Worm (Caenorhabditis elegans) whole organism, midembryonic: Measurements from ENCODE around the gene T27E4.7.

Experiments used
- T22C8.4 ChIP-seq: fragments of 200-800 bp; sonication (Bioruptor generic); IDR thresholded peaks from 2 replicates; pipeline ENCODE4 v1.3.6; 2022; ENCODE audit warnings: missing genetic modification characterization, missing compliant biosample characterization
- cog-1 ChIP-seq: sonication (generic microtip); optimal IDR thresholded peaks from 2 replicates; lab custom pipeline; 2016; ENCODE audit warnings: missing genetic modification characterization, missing compliant biosample characterization
- flt-1 ChIP-seq: fragments of 200-800 bp; sonication (Bioruptor generic); IDR thresholded peaks from 2 replicates; pipeline ENCODE4 v1.3.6; 2022; ENCODE audit warnings: missing genetic modification characterization, missing compliant biosample characterization
- klf-2 ChIP-seq: fragments of 200-800 bp; sonication (Bioruptor generic); conservative IDR thresholded peaks from 2 replicates; pipeline ENCODE4 v1.3.6; 2022; ENCODE audit warnings: missing genetic modification reagents, missing genetic modification characterization, missing compliant biosample characterization
- med-1 ChIP-seq: sonication (generic microtip); optimal IDR thresholded peaks from 2 replicates; lab custom pipeline; 2017; ENCODE audit warnings: missing genetic modification characterization, mild to moderate bottlenecking, missing compliant biosample characterization, antibody characterized with exemption, missing genetic modification reagents; ENCODE audit not compliant: insufficient read depth
- ref-1 ChIP-seq: fragments of 200-800 bp; sonication (Bioruptor generic); conservative IDR thresholded peaks from 2 replicates; pipeline ENCODE4 v1.3.6; 2022; ENCODE audit warnings: missing genetic modification reagents, missing genetic modification characterization, missing compliant biosample characterization
- tab-1 ChIP-seq: fragments of 200-800 bp; sonication (Bioruptor generic); IDR thresholded peaks from 2 replicates; pipeline ENCODE4 v1.3.6; 2022; ENCODE audit warnings: missing genetic modification characterization, missing compliant biosample characterization
- ztf-23 ChIP-seq: fragments of 200-800 bp; sonication (Bioruptor generic); IDR thresholded peaks from 2 replicates; pipeline ENCODE4 v1.3.6; 2022; ENCODE audit warnings: missing genetic modification reagents, missing genetic modification characterization, missing compliant biosample characterization
- ztf-29 ChIP-seq: fragments of 200-800 bp; sonication (Bioruptor generic); IDR thresholded peaks from 2 replicates; pipeline ENCODE4 v1.3.6; 2022; ENCODE audit warnings: missing genetic modification reagents, missing genetic modification characterization, missing compliant biosample characterization

The T27E4.7 gene

DNA sequence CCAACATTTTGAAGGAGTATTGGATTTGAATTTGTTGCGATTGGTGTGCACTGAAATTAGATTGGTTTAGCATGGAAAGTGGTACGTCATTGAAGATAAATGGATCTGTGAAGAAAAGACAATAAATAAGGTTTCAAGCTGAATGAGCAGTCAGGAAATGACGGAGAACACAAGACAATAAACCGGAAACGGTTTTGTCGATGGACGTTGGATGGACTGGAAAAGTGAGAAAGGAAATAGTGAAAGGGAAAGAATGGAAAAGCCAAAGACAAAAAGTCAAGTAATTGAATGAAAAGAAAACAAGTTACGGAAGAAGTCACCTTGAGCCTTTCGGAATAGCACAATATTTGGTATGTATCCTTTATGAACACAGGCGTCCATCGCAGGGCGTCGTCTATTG is at the start of gene T27E4.7:
TSS of gene T27E4.7 (minus strand) at position 50 of the 400 bp plus-strand sequence.
- TF ChIP-seq ztf-29 (GFP tag; lab: Robert Waterston, UW) (no peak), ref-1 (no peak), med-1 (GFP tag; lab: Kevin White, UChicago) (no peak), flt-1 (GFP tag; lab: Robert Waterston, UW) (no peak)

DNA sequence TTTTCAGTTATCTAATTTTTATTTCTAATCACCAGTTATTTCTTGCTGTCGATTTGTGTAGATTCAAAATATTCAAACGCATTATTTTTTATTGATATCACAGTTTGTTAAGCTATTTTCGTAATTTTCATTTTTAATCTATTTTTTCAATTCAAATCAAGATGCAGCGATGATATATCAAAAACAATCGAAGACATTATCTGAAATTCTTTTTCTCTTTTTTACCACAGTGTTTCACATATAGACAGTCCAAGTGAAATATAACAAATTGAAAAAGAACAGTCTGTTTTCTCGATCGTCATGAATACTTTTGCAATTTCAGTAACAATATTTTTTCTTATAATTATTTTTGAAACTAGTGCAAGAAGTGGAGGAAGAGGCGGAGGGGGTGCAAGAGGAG is 49.2 kb upstream of the T27E4.7 start, which contains the start of gene F21C10.5:
TSS of gene F21C10.5 (plus strand) at position 301 of the 400 bp plus-strand sequence.
- TF ChIP-seq ref-1 (no peak), klf-2 (GFP tag; lab: Robert Waterston, UW) (no peak), cog-1 (no peak), med-1 (GFP tag; lab: Kevin White, UChicago) (no peak), ztf-23 (no peak), T22C8.4 (GFP tag; lab: Robert Waterston, UW) (no peak), flt-1 (GFP tag; lab: Robert Waterston, UW) (no peak), tab-1 (no peak), ztf-29 (GFP tag; lab: Robert Waterston, UW) (no peak)

DNA sequence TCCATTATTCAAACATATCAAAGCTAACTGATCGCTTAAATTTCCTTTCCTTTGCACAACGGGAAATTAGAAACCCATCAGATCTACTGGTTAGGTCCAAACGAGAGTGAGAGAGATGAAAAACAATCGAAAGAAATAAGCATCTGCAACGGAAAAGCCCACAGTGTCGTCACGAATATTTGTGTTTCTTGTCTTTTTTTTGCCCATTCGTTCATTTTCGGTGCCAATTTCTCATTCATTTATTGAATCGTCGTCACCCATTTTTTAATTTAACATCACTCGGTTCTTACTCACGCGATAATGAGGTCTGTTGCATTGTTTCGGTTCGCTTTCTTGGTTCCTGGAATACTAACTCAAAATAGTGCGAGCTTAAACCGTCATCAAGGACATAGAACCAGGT is 48.1 kb upstream of the T27E4.7 start, which contains the start of gene F21C10.6:
TSS of gene F21C10.6 (plus strand) at position 301 of the 400 bp plus-strand sequence.
- no peak for TF ChIP-seq T22C8.4 (GFP tag; lab: Robert Waterston, UW)
- no peak for TF ChIP-seq med-1 (GFP tag; lab: Kevin White, UChicago)
- TF ChIP-seq klf-2 (GFP tag; lab: Robert Waterston, UW), result no peak
- TF ChIP-seq ref-1, result no peak
- no peak for TF ChIP-seq cog-1
- TF ChIP-seq ztf-29 (GFP tag; lab: Robert Waterston, UW), result no peak
- TF ChIP-seq ztf-23, result no peak

DNA sequence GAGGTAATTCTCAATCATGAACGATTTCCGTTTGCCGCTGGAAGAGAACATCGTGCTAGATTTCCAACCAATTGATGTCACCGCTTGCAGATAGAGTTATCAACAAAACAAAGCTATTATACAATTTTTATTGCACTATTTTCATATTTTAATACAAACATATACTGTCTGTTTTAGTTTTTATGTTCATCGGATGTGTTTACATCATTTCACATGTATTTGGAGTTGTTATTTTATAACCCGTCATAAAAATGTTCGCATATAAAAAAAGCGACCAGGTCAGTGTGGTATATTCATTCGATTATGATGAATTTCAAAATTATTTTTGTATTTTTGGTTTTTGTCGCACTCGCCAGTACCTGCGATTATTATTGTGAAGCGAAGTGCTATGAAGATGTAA is 47.1 kb upstream of the T27E4.7 start, which contains the start of gene F21C10.11:
TSS of gene F21C10.11 (plus strand) at position 301 of the 400 bp plus-strand sequence.
- TF ChIP-seq ztf-23 (no peak), cog-1 (no peak), med-1 (GFP tag; lab: Kevin White, UChicago) (no peak), ref-1 (no peak), T22C8.4 (GFP tag; lab: Robert Waterston, UW) (no peak), tab-1 (no peak), flt-1 (GFP tag; lab: Robert Waterston, UW) (no peak), ztf-29 (GFP tag; lab: Robert Waterston, UW) (no peak), klf-2 (GFP tag; lab: Robert Waterston, UW) (no peak)

DNA sequence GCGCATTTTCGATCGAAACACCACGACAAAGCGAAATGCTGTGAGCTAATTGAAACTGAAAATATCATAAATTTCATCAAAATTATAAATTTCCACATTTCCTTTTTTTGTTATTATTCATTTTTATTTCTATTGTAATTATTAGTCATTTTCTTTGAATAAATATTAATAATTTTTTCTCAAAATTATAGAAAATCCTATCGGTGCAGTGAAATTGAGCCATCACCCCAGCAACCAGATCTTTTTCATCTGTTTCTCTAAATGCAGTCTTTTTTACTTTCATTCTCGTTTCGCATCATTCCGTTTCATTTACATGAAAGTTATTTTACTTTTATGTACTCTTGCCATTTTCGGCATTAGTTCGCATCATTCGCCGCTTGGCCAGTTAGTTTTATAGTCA is 45.9 kb upstream of the T27E4.7 start, which contains the start of gene F21C10.13:
TSS of gene F21C10.13 (plus strand) at position 301 of the 400 bp plus-strand sequence.
- no peak for TF ChIP-seq ztf-23
- no peak for TF ChIP-seq med-1 (GFP tag; lab: Kevin White, UChicago)
- no peak for TF ChIP-seq klf-2 (GFP tag; lab: Robert Waterston, UW)
- no peak for TF ChIP-seq T22C8.4 (GFP tag; lab: Robert Waterston, UW)
- no peak for TF ChIP-seq ztf-29 (GFP tag; lab: Robert Waterston, UW)
- TF ChIP-seq tab-1, result no peak
- TF ChIP-seq cog-1, result no peak
- no peak for TF ChIP-seq flt-1 (GFP tag; lab: Robert Waterston, UW)
- TF ChIP-seq ref-1, result no peak

DNA sequence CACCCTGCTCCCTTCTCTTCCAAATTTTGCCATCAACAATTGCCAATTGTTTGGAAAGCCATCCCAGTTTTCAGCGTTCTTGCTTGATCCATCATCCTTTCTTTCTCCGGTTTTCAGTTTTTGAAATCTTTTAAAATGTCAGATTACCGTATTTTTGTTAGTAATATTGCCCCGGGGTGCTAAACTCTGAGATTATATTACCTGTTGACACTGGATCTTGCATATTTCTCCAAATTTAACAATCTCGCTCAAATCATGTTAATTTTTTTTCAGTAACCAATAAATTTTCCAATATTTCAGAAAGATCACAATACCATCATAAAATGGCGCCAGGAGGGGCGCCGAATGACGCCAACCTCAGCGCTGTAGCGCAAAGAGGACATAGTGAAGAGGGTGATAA is 36.3 kb upstream of the T27E4.7 start, which contains the start of gene F21C10.7:
TSS of gene F21C10.7 (plus strand) at position 301 of the 400 bp plus-strand sequence.
- TF ChIP-seq cog-1, result no peak

DNA sequence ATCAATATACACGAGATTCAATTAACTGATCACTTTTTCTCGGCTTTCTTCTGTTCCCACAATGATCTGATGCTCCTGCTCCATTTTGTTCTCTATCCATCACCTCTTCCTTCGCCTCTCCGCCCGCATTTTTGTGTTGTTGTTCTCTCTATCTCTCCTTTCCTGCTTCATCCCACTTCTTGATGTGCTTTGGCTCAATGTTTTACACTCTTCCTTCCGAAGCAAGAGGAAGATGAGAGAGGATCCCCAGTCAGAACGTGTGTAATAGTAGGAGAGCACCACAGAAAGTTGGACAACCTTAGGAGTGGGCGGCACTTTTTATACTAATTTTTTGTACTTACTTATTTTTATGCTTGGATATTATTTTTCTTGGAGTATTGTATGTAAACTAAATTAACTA is 35.8 kb upstream of the T27E4.7 start:
- no peak for TF ChIP-seq T22C8.4 (GFP tag; lab: Robert Waterston, UW)

DNA sequence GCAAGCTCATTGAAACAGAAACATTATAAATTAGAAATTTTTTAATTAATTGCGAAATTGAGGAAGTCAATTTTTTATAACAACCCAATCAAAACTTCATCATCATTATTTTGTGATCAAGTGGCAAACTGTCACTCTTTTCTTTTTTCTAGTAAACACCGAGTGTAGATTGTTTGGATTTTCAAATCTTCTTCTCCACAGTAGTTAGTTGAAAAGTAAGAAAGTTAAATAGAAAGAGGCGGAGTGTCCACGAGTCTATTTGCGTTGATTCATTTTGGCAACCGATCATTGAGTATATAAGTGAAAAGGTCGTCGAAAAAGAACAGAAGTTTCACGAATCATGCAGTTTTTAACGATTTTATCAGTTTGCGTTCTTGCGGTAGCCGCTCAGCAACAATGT is 33.2 kb upstream of the T27E4.7 start, which contains the start of gene pqn-31:
TSS of gene pqn-31 (plus strand) at position 301 of the 400 bp plus-strand sequence.
- TF ChIP-seq ref-1 (no peak), ztf-29 (GFP tag; lab: Robert Waterston, UW) (no peak), klf-2 (GFP tag; lab: Robert Waterston, UW) (no peak), flt-1 (GFP tag; lab: Robert Waterston, UW) (no peak), cog-1 (no peak), med-1 (GFP tag; lab: Kevin White, UChicago) (no peak), T22C8.4 (GFP tag; lab: Robert Waterston, UW) (no peak), tab-1 (no peak), ztf-23 (no peak)

DNA sequence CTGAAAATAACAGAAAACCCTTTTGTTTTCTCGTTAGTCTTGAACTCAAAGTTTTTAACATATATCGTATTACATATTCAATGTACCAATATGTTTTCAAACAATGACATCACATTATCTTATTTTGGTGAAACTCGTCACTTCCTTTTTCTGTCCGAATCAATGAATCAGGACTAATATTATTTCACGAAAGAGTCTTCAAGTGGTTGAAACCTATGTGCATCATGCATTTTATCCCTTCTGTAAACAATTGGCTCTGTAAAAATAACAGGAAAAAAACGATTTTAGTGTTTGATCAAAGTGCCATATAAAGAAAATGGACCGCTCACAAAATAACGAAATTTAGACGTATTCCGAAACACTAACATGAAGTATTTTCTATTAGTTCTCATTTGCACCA is 32.1 kb upstream of the T27E4.7 start, which contains the start of gene F21C10.18:
TSS of gene F21C10.18 (plus strand) at position 301 of the 400 bp plus-strand sequence.
- TF ChIP-seq ref-1 (no peak), flt-1 (GFP tag; lab: Robert Waterston, UW) (no peak), T22C8.4 (GFP tag; lab: Robert Waterston, UW) (no peak), ztf-29 (GFP tag; lab: Robert Waterston, UW) (no peak), med-1 (GFP tag; lab: Kevin White, UChicago) (no peak), tab-1 (no peak), klf-2 (GFP tag; lab: Robert Waterston, UW) (no peak), ztf-23 (no peak), cog-1 (no peak)

DNA sequence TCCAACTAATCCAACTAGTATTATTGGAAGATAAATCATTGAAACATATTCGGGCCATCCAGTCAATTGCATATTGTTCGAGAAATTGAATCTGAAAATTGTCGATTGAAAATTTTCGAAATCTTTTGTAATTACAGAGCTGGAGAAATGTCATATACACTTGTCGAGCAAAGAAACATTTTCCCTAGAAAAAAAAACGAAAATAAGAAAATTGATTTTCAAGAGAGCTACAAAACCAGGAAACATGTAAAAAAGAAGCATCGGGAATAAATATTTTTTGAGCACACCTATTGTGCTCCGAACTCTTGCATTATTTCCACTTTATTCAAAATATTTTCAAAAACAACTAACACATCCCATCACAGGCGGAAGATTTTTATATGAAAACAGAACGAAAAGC is 24.9 kb upstream of the T27E4.7 start, which contains the start of gene frpr-6:
TSS of gene frpr-6 (minus strand) at position 101 of the 400 bp plus-strand sequence.
- TF ChIP-seq flt-1 (GFP tag; lab: Robert Waterston, UW), result no peak
- TF ChIP-seq ztf-29 (GFP tag; lab: Robert Waterston, UW), result no peak
- TF ChIP-seq tab-1, result no peak
- TF ChIP-seq med-1 (GFP tag; lab: Kevin White, UChicago), result no peak
- TF ChIP-seq T22C8.4 (GFP tag; lab: Robert Waterston, UW), result no peak
- TF ChIP-seq cog-1, result no peak
- no peak for TF ChIP-seq klf-2 (GFP tag; lab: Robert Waterston, UW)
- no peak for TF ChIP-seq ztf-23
- TF ChIP-seq ref-1, result no peak
